Fruit fly (Drosophila melanogaster): Measurements from ENCODE around the gene Arp3.

DNA sequence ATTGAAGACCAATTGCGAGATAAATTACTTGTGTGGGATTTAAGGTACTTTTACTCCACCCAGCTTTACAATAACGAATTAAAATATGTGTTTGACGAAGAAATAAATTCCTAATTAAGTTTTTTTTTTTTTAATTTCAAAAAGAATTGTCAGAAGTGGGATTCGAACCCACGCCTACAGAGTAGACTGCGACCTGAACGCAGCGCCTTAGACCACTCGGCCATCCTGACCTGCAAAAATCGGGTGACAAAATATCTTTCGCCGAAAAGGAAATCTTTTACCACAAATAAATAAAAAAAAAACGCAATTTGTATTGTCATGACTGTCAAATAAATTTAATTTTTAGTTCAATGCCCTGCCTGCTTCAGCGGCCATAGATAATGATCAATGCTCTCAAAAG lies 47.6 kb downstream of the Arp3 start:
- TF ChIP-seq CG11294 (GFP tag; IDR thresholded peaks at IDR 0.05) = no peak
- no peak for TF ChIP-seq spab (GFP tag; optimal IDR thresholded peaks at IDR 0.05)
- no peak for TF ChIP-seq Met (GFP tag; optimal IDR thresholded peaks at IDR 0.05)
- no peak for TF ChIP-seq Gug (GFP tag; IDR thresholded peaks at IDR 0.05)
- no peak for TF ChIP-seq CG8632 (GFP tag; optimal IDR thresholded peaks at IDR 0.05)

Data from whole organism, prepupa.